Fruit fly (Drosophila melanogaster) whole organism, embryonic: ENCODE data around the gene ckd.

Experiments
- Atf-2 ChIP-seq: fragments of 200-800 bp; sonication (Bioruptor generic); optimal IDR thresholded peaks from 2 replicates; lab custom pipeline; 2016; ENCODE audit warnings: missing biosample characterization, missing genetic modification characterization
- Awh ChIP-seq: fragments of 200-800 bp; sonication (Bioruptor generic); IDR thresholded peaks from 2 replicates; pipeline ENCODE4, ENCODE4 v1.3.6; 2022; ENCODE audit warnings: missing biosample characterization, missing genetic modification characterization
- B-H2 ChIP-seq: fragments of 200-800 bp; sonication (Bioruptor generic); optimal IDR thresholded peaks from 2 replicates; lab custom pipeline; 2018; ENCODE audit warnings: missing biosample characterization, mild to moderate bottlenecking, missing genetic modification characterization
- BEAF-32 ChIP-seq: fragments of 200-800 bp; sonication (Bioruptor generic); optimal IDR thresholded peaks from 3 replicates; lab custom pipeline; 2017; ENCODE audit warnings: missing biosample characterization, missing genetic modification characterization, mild to moderate bottlenecking, moderate library complexity, missing genetic modification reagents
- Bdp1 ChIP-seq: fragments of 200-800 bp; sonication (Bioruptor generic); optimal IDR thresholded peaks from 3 replicates; lab custom pipeline; 2016; ENCODE audit warnings: missing biosample characterization, missing genetic modification characterization
- CG1024 ChIP-seq: fragments of 200-800 bp; sonication (Bioruptor generic); IDR thresholded peaks from 2 replicates; pipeline ENCODE4 v1.3.6; 2022; ENCODE audit warnings: missing biosample characterization, missing genetic modification characterization
- CG10979 ChIP-seq: fragments of 200-800 bp; sonication (Bioruptor generic); optimal IDR thresholded peaks from 2 replicates; lab custom pipeline; 2018; ENCODE audit warnings: missing biosample characterization, mild to moderate bottlenecking, missing genetic modification characterization, moderate library complexity
- CG12769 ChIP-seq: fragments of 200-800 bp; sonication (Bioruptor generic); optimal IDR thresholded peaks from 2 replicates; lab custom pipeline; 2019; ENCODE audit warnings: missing biosample characterization, mild to moderate bottlenecking, missing genetic modification characterization, moderate library complexity
- CG15269 ChIP-seq: fragments of 200-800 bp; sonication (Bioruptor generic); optimal IDR thresholded peaks from 2 replicates; lab custom pipeline; 2018; ENCODE audit warnings: missing biosample characterization, mild to moderate bottlenecking, missing genetic modification characterization, moderate library complexity
- CG15696 ChIP-seq: fragments of 200-800 bp; sonication (Bioruptor generic); optimal IDR thresholded peaks from 2 replicates; lab custom pipeline; 2019; ENCODE audit warnings: missing biosample characterization, mild to moderate bottlenecking, missing genetic modification characterization, moderate library complexity
- CG17359 ChIP-seq: fragments of 200-800 bp; sonication (Bioruptor generic); optimal IDR thresholded peaks from 3 replicates; lab custom pipeline; 2018; ENCODE audit warnings: missing biosample characterization, mild to moderate bottlenecking, missing genetic modification characterization, moderate library complexity
- CG18476 ChIP-seq: fragments of 200-800 bp; sonication (Bioruptor generic); optimal IDR thresholded peaks from 2 replicates; lab custom pipeline; 2016; ENCODE audit warnings: missing biosample characterization, mild to moderate bottlenecking, missing genetic modification characterization
- CG2116 ChIP-seq: fragments of 200-800 bp; sonication (Bioruptor generic); optimal IDR thresholded peaks from 3 replicates; lab custom pipeline; 2018; ENCODE audit warnings: missing biosample characterization, mild to moderate bottlenecking, missing genetic modification characterization
- CG2712 ChIP-seq: fragments of 200-800 bp; optimal IDR thresholded peaks from 3 replicates; lab custom pipeline; 2019; ENCODE audit warnings: missing biosample characterization, mild to moderate bottlenecking, missing genetic modification characterization, moderate library complexity
- CG30020 ChIP-seq: fragments of 200-800 bp; optimal IDR thresholded peaks from 2 replicates; lab custom pipeline; 2019; ENCODE audit warnings: missing biosample characterization, mild to moderate bottlenecking, missing genetic modification characterization, moderate library complexity
- CG3163 ChIP-seq: fragments of 200-800 bp; sonication (Bioruptor generic); optimal IDR thresholded peaks from 3 replicates; lab custom pipeline; 2016; ENCODE audit warnings: missing biosample characterization, missing genetic modification characterization
- CG32772 ChIP-seq: fragments of 200-800 bp; sonication (Bioruptor generic); IDR thresholded peaks from 2 replicates; pipeline ENCODE4 v1.3.6; 2022; ENCODE audit warnings: missing biosample characterization, missing genetic modification characterization
- CG34376 ChIP-seq: fragments of 200-800 bp; sonication (Bioruptor generic); optimal IDR thresholded peaks from 2 replicates; lab custom pipeline; 2018; ENCODE audit warnings: missing biosample characterization, mild to moderate bottlenecking, missing genetic modification characterization
- CG4424 ChIP-seq: fragments of 200-800 bp; sonication (Bioruptor generic); optimal IDR thresholded peaks from 3 replicates; lab custom pipeline; 2016; ENCODE audit warnings: missing biosample characterization, missing genetic modification characterization
- CG5245 ChIP-seq: fragments of 200-800 bp; sonication (Bioruptor generic); optimal IDR thresholded peaks from 3 replicates; lab custom pipeline; 2016; ENCODE audit warnings: missing biosample characterization, missing genetic modification characterization
- CG6791 ChIP-seq: fragments of 200-800 bp; sonication (Bioruptor generic); IDR thresholded peaks from 3 replicates; pipeline ENCODE4 v1.3.6; 2022; ENCODE audit warnings: missing biosample characterization, missing genetic modification characterization; ENCODE audit not compliant: partially characterized antibody
- CG7556 ChIP-seq: fragments of 200-800 bp; sonication (Bioruptor generic); optimal IDR thresholded peaks from 2 replicates; lab custom pipeline; 2017; ENCODE audit warnings: missing biosample characterization, mild to moderate bottlenecking, missing genetic modification characterization
- CG7963 ChIP-seq: fragments of 200-800 bp; sonication (Bioruptor generic); IDR thresholded peaks from 3 replicates; pipeline ENCODE4 v1.3.6; 2022; ENCODE audit warnings: missing biosample characterization, missing genetic modification characterization; ENCODE audit not compliant: partially characterized antibody
- CG9609 ChIP-seq: fragments of 200-800 bp; sonication (Bioruptor generic); optimal IDR thresholded peaks from 3 replicates; lab custom pipeline; 2016; ENCODE audit warnings: missing biosample characterization, missing genetic modification characterization
- CG9932 ChIP-seq: fragments of 200-800 bp; sonication (Bioruptor generic); IDR thresholded peaks from 2 replicates; pipeline ENCODE4 v1.3.6; 2022; ENCODE audit warnings: missing biosample characterization, missing genetic modification characterization
- Dip2 ChIP-seq: fragments of 200-800 bp; sonication (Bioruptor generic); IDR thresholded peaks from 2 replicates; pipeline ENCODE4 v1.3.6; 2022; ENCODE audit warnings: missing biosample characterization, missing genetic modification characterization
- HLH3B ChIP-seq: fragments of 200-800 bp; sonication (Bioruptor generic); IDR thresholded peaks from 2 replicates; pipeline ENCODE4 v1.3.6; 2022; ENCODE audit warnings: missing biosample characterization, missing genetic modification characterization
- Hand ChIP-seq: fragments of 200-800 bp; sonication (Bioruptor generic); optimal IDR thresholded peaks from 2 replicates; lab custom pipeline; 2017; ENCODE audit warnings: mild to moderate bottlenecking, missing biosample characterization, missing genetic modification reagents, missing genetic modification characterization
- Lhr ChIP-seq: fragments of 200-800 bp; sonication (Bioruptor generic); optimal IDR thresholded peaks from 3 replicates; lab custom pipeline; 2017; ENCODE audit warnings: mild to moderate bottlenecking, missing biosample characterization, missing genetic modification reagents, missing genetic modification characterization
- Mad ChIP-seq: fragments of 200-800 bp; sonication (Bioruptor generic); optimal IDR thresholded peaks from 2 replicates; lab custom pipeline; 2016; ENCODE audit warnings: missing biosample characterization, missing genetic modification characterization
- Med ChIP-seq: fragments of 200-800 bp; sonication (Bioruptor generic); peaks from one replicate; lab custom pipeline; 2016; ENCODE audit warnings: missing biosample characterization, missing genetic modification characterization, mild to moderate bottlenecking, inconsistent platforms, moderate library complexity
- Ptx1 ChIP-seq: fragments of 200-800 bp; sonication (Bioruptor generic); IDR thresholded peaks from 2 replicates; pipeline ENCODE4 v1.3.6; 2022; ENCODE audit warnings: missing biosample characterization, missing genetic modification characterization
- Spps ChIP-seq: fragments of 200-800 bp; sonication (Bioruptor generic); optimal IDR thresholded peaks from 2 replicates; lab custom pipeline; 2018; ENCODE audit warnings: missing biosample characterization, mild to moderate bottlenecking, missing genetic modification characterization
- Vsx1 ChIP-seq: fragments of 200-800 bp; sonication (Bioruptor generic); optimal IDR thresholded peaks from 2 replicates; lab custom pipeline; 2017; ENCODE audit warnings: missing biosample characterization, mild to moderate bottlenecking, missing genetic modification characterization, missing genetic modification reagents
- ap ChIP-seq: fragments of 200-800 bp; sonication (Bioruptor generic); IDR thresholded peaks from 2 replicates; pipeline ENCODE4 v1.3.6; 2022; ENCODE audit warnings: missing biosample characterization, missing genetic modification characterization
- ato ChIP-seq: fragments of 200-800 bp; sonication (Bioruptor generic); IDR thresholded peaks from 2 replicates; pipeline ENCODE4 v1.3.6; 2022; ENCODE audit warnings: missing biosample characterization, missing genetic modification characterization; ENCODE audit not compliant: partially characterized antibody
- chif ChIP-seq, 2 experiments: fragments of 200-800 bp; sonication (Bioruptor generic); optimal IDR thresholded peaks; 3 replicates each; lab custom pipeline; 2016; ENCODE audit warnings: missing biosample characterization in 2 of 2, missing genetic modification characterization in 2 of 2
- dimm ChIP-seq: fragments of 200-800 bp; sonication (Bioruptor generic); IDR thresholded peaks from 2 replicates; pipeline ENCODE4 v1.3.6; 2022; ENCODE audit warnings: missing biosample characterization, missing genetic modification characterization
- ems ChIP-seq: fragments of 200-800 bp; sonication (Bioruptor generic); optimal IDR thresholded peaks from 3 replicates; lab custom pipeline; 2016; ENCODE audit warnings: missing biosample characterization, missing genetic modification characterization
- fd64A ChIP-seq: fragments of 200-800 bp; sonication (Bioruptor generic); optimal IDR thresholded peaks from 3 replicates; lab custom pipeline; 2018; ENCODE audit warnings: missing biosample characterization, mild to moderate bottlenecking, missing genetic modification characterization
- gcm ChIP-seq: fragments of 200-800 bp; sonication (Bioruptor generic); optimal IDR thresholded peaks from 2 replicates; lab custom pipeline; 2019; ENCODE audit warnings: missing biosample characterization, mild to moderate bottlenecking, missing genetic modification characterization, moderate library complexity
- her ChIP-seq: fragments of 200-800 bp; sonication (Bioruptor generic); optimal IDR thresholded peaks from 2 replicates; lab custom pipeline; 2016; ENCODE audit warnings: missing biosample characterization, missing genetic modification characterization
- phol ChIP-seq: fragments of 200-800 bp; sonication (Bioruptor generic); optimal IDR thresholded peaks from 3 replicates; lab custom pipeline; 2018; ENCODE audit warnings: missing biosample characterization, mild to moderate bottlenecking, missing genetic modification characterization, moderate library complexity
- rib ChIP-seq: fragments of 200-800 bp; sonication (Bioruptor generic); IDR thresholded peaks from 2 replicates; pipeline ENCODE4 v1.3.6; 2022; ENCODE audit warnings: missing biosample characterization, missing genetic modification characterization
- scrt ChIP-seq: fragments of 200-800 bp; sonication (Bioruptor generic); optimal IDR thresholded peaks from 2 replicates; lab custom pipeline; 2018; ENCODE audit warnings: missing biosample characterization, mild to moderate bottlenecking, missing genetic modification characterization, moderate library complexity
- sd ChIP-seq: fragments of 200-800 bp; sonication (Bioruptor generic); optimal IDR thresholded peaks from 3 replicates; lab custom pipeline; 2018; ENCODE audit warnings: missing biosample characterization, mild to moderate bottlenecking, missing genetic modification characterization, moderate library complexity
- sob ChIP-seq: fragments of 200-800 bp; sonication (Bioruptor generic); IDR thresholded peaks from 2 replicates; pipeline ENCODE4 v1.3.6; 2022; ENCODE audit warnings: missing biosample characterization, missing genetic modification characterization
- ttk ChIP-seq: fragments of 200-800 bp; sonication (Bioruptor generic); IDR thresholded peaks from 2 replicates; pipeline ENCODE4 v2.1.2; 2022; ENCODE audit warnings: missing biosample characterization, missing genetic modification characterization

ckd gene

dm6 chr3L:3224740-3225719, 32.6 kb upstream of the ckd start, which contains the start of gene Larp4B (continued):
- no peak for TF ChIP-seq gcm (GFP tag; lab: Kevin White, UChicago)
- peak; percentile 98 for TF ChIP-seq CG2116
- TF ChIP-seq Med (GFP tag; lab: Kevin White, UChicago), result peak; percentile 85
- no peak for TF ChIP-seq CG32772 (GFP tag; lab: Robert Waterston, UW)
- no peak for TF ChIP-seq CG4424 (GFP tag; lab: Kevin White, UChicago)
- TF ChIP-seq BEAF-32, result peak; percentile 83
- no peak for TF ChIP-seq dimm (GFP tag; lab: Robert Waterston, UW)
- TF ChIP-seq CG17359 (tag; lab: Kevin White, UChicago), result no peak
- TF ChIP-seq Hand (GFP tag; lab: Kevin White, UChicago), result no peak
- no peak for TF ChIP-seq Dip2
- TF ChIP-seq chif (GFP tag; optimal IDR thresholded peaks at IDR 0.05; lab: Kevin White, UChicago), result no peak
- TF ChIP-seq ems (GFP tag; lab: Kevin White, UChicago), result no peak
- TF ChIP-seq Vsx1, result no peak
- no peak for TF ChIP-seq CG34376
- TF ChIP-seq phol, result peak; percentile 54
- no peak for TF ChIP-seq ttk (GFP tag; lab: Robert Waterston, UW)
- peak; percentile 21; the same call in 1 of the 2 replicates for TF ChIP-seq ato (GFP tag; lab: Robert Waterston, UW)
- no peak; the same call in none of the 2 replicates for TF ChIP-seq sob (GFP tag; lab: Robert Waterston, UW)
- peak; percentile 19 for TF ChIP-seq CG2712 (tag; lab: Kevin White, UChicago)
- no peak for TF ChIP-seq CG15696 (tag; lab: Kevin White, UChicago)
- no peak for TF ChIP-seq CG9609
- TF ChIP-seq CG18476 (GFP tag; lab: Kevin White, UChicago), result no peak
- no peak for TF ChIP-seq Spps (tag; lab: Kevin White, UChicago)
- TF ChIP-seq Mad (GFP tag; lab: Kevin White, UChicago), result no peak
- no peak for TF ChIP-seq rib (GFP tag; lab: Robert Waterston, UW)
- no peak for TF ChIP-seq HLH3B (GFP tag; lab: Robert Waterston, UW)
- no peak for TF ChIP-seq Atf-2 (GFP tag; lab: Kevin White, UChicago)
- TF ChIP-seq B-H2, result peak; percentile 28
- no peak for TF ChIP-seq CG10979 (tag; lab: Kevin White, UChicago)
- TF ChIP-seq Ptx1 (GFP tag; lab: Robert Waterston, UW), result no peak
- no peak for TF ChIP-seq CG5245 (GFP tag; lab: Kevin White, UChicago)
- TF ChIP-seq Lhr (GFP tag; lab: Kevin White, UChicago), result peak; percentile 78
- no peak for TF ChIP-seq CG7963
- no peak for TF ChIP-seq CG15269 (tag; lab: Kevin White, UChicago)
- TF ChIP-seq sd (tag; lab: Kevin White, UChicago), result peak; percentile 37
- no peak for TF ChIP-seq her (GFP tag; lab: Kevin White, UChicago)
- TF ChIP-seq CG6791, result peak; percentile 50
- no peak for TF ChIP-seq scrt (GFP tag; lab: Kevin White, UChicago)
- peak; percentile 1 for TF ChIP-seq CG3163 (GFP tag; lab: Kevin White, UChicago)
- no peak for TF ChIP-seq CG1024 (GFP tag; lab: Robert Waterston, UW)
- no peak for TF ChIP-seq fd64A (GFP tag; lab: Kevin White, UChicago)
- TF ChIP-seq CG12769 (tag; lab: Kevin White, UChicago), result no peak
- TF ChIP-seq CG9932 (GFP tag; lab: Robert Waterston, UW), result peak; percentile 50
- no peak for TF ChIP-seq CG30020
- no peak for TF ChIP-seq ap (GFP tag; lab: Robert Waterston, UW)
- no peak for TF ChIP-seq CG7556 (GFP tag; lab: Kevin White, UChicago)
- TF ChIP-seq Awh (GFP tag; lab: Robert Waterston, UW), result no peak
- no peak for TF ChIP-seq Bdp1 (GFP tag; lab: Kevin White, UChicago)
